Worm (Caenorhabditis elegans) whole organism, midembryonic: ENCODE data around the gene sas-5.
A peak's percentile ranks its signal among the peaks of the same experiment; 100 is the strongest.

Source experiments
- T22C8.4 ChIP-seq: fragments of 200-800 bp; sonication (Bioruptor generic); IDR thresholded peaks from 2 replicates; pipeline ENCODE4 v1.3.6; 2022; ENCODE audit warnings: missing genetic modification characterization, missing compliant biosample characterization
- cog-1 ChIP-seq: sonication (generic microtip); optimal IDR thresholded peaks from 2 replicates; lab custom pipeline; 2016; ENCODE audit warnings: missing genetic modification characterization, missing compliant biosample characterization
- flt-1 ChIP-seq: fragments of 200-800 bp; sonication (Bioruptor generic); IDR thresholded peaks from 2 replicates; pipeline ENCODE4 v1.3.6; 2022; ENCODE audit warnings: missing genetic modification characterization, missing compliant biosample characterization
- klf-2 ChIP-seq: fragments of 200-800 bp; sonication (Bioruptor generic); conservative IDR thresholded peaks from 2 replicates; pipeline ENCODE4 v1.3.6; 2022; ENCODE audit warnings: missing genetic modification reagents, missing genetic modification characterization, missing compliant biosample characterization
- med-1 ChIP-seq: sonication (generic microtip); optimal IDR thresholded peaks from 2 replicates; lab custom pipeline; 2017; ENCODE audit warnings: missing genetic modification characterization, mild to moderate bottlenecking, missing compliant biosample characterization, antibody characterized with exemption, missing genetic modification reagents; ENCODE audit not compliant: insufficient read depth
- ref-1 ChIP-seq: fragments of 200-800 bp; sonication (Bioruptor generic); conservative IDR thresholded peaks from 2 replicates; pipeline ENCODE4 v1.3.6; 2022; ENCODE audit warnings: missing genetic modification reagents, missing genetic modification characterization, missing compliant biosample characterization
- tab-1 ChIP-seq: fragments of 200-800 bp; sonication (Bioruptor generic); IDR thresholded peaks from 2 replicates; pipeline ENCODE4 v1.3.6; 2022; ENCODE audit warnings: missing genetic modification characterization, missing compliant biosample characterization
- ztf-23 ChIP-seq: fragments of 200-800 bp; sonication (Bioruptor generic); IDR thresholded peaks from 2 replicates; pipeline ENCODE4 v1.3.6; 2022; ENCODE audit warnings: missing genetic modification reagents, missing genetic modification characterization, missing compliant biosample characterization
- ztf-29 ChIP-seq: fragments of 200-800 bp; sonication (Bioruptor generic); IDR thresholded peaks from 2 replicates; pipeline ENCODE4 v1.3.6; 2022; ENCODE audit warnings: missing genetic modification reagents, missing genetic modification characterization, missing compliant biosample characterization

sas-5 gene

DNA sequence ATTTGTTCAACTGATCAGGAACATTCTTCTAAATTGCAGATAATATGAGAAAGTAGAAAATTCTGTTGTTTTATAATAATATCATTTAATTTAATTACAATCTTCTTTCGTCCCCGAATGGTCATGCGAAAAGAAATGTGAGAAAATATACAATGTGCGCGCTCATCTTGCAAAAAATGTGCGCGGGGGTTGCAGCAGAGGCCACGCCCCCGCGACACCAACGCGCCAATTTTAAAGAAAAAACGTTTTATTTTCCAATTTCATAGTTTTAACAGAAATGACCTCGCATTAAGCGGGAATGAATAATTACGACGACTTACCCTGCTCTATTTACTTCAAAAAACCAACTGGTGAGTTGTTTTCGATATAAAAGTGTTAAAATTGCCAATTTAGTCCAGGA is at the start of gene sas-5:
sas-5 (plus strand) TSS at position 257 of the 400 bp plus-strand sequence.
- peak; percentile 45 for TF ChIP-seq cog-1 (tag; lab: Kevin White, UChicago)
- TF ChIP-seq klf-2 (GFP tag; lab: Robert Waterston, UW) = peak; percentile 85
- peak; percentile 92 for TF ChIP-seq flt-1 (GFP tag; lab: Robert Waterston, UW)
- TF ChIP-seq tab-1 (GFP tag; lab: Robert Waterston, UW) = peak; percentile 86
- peak; percentile 92 for TF ChIP-seq med-1 (GFP tag; lab: Kevin White, UChicago)
- TF ChIP-seq T22C8.4 = peak; percentile 58; the same call in 1 of the 2 replicates
- TF ChIP-seq ztf-29 (GFP tag; lab: Robert Waterston, UW) = peak; percentile 60
- TF ChIP-seq ztf-23 (GFP tag; lab: Robert Waterston, UW) = peak; percentile 91
- TF ChIP-seq ref-1 (GFP tag; lab: Robert Waterston, UW) = peak; percentile 53; the same call in 1 of the 2 replicates

DNA sequence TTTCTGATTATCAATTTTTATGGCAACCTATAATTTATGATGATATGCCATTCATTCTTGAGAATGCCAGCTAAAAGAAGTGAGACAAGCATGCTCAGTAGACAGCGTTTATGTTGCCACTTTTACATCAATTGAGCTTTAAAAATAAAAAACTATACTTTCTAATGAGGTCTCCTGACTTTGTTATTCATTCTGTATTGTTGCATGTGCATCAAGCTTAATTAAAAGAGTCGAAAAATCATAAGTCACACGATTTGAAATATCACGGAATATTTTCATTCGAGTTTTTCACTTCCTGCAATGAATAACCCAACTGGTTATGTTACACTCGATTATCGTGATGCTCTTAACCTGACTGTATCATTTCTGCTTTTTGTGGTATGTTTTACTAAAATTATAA is 47.9 kb upstream of the sas-5 start, which contains the start of gene srx-86:
srx-86 (plus strand) TSS at position 301 of the 400 bp plus-strand sequence.
- TF ChIP-seq klf-2 (GFP tag; lab: Robert Waterston, UW) (no peak), ztf-23 (GFP tag; lab: Robert Waterston, UW) (no peak), flt-1 (GFP tag; lab: Robert Waterston, UW) (no peak), T22C8.4 (no peak), ztf-29 (GFP tag; lab: Robert Waterston, UW) (no peak), cog-1 (tag; lab: Kevin White, UChicago) (no peak), tab-1 (GFP tag; lab: Robert Waterston, UW) (no peak)

DNA sequence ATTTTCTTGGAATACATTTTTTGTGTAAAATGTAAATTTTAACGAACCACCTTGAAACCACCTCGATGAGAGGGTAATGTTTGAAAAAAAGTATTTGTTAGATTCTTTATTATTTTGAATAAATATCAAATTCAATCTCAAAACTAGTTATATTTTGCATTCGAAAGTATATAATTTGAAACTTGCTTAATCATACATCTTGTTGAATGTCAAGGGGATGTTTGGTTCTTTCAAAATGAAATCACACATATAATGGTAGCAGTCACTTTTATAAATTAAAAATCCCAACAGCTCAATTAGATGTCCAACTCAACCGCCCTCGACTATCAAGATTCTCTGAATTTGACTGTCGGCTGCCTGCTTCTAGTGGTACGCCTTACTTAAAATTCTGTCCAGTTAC is 46.0 kb upstream of the sas-5 start, which contains the start of gene srx-87:
srx-87 (plus strand) TSS at position 301 of the 400 bp plus-strand sequence.
- TF ChIP-seq flt-1 (GFP tag; lab: Robert Waterston, UW) (no peak), ztf-29 (GFP tag; lab: Robert Waterston, UW) (no peak), tab-1 (GFP tag; lab: Robert Waterston, UW) (no peak), med-1 (GFP tag; lab: Kevin White, UChicago) (no peak), T22C8.4 (no peak), klf-2 (GFP tag; lab: Robert Waterston, UW) (no peak), ztf-23 (GFP tag; lab: Robert Waterston, UW) (no peak), ref-1 (GFP tag; lab: Robert Waterston, UW) (no peak), cog-1 (tag; lab: Kevin White, UChicago) (no peak)

DNA sequence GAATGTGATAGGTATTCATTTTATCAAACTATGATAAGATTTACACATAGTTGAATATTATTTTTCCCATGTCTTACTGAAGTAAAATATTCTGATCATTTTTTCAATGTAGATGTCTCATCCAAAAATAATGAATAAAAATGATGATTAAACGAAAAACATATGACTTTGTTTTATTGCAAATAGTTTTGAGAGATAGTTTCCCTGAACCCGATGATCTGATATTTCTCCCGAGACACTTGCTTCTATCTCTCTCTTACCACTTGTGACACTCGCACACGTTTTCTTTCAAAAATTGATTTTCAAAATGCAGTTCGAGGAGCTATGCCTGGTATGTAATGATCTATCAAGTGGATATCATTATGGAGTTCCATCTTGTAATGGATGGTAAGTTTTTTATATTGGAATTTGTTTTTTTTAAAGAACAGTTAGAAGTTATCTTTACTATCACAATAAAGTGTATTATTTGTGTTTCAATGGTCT is 40.3 kb upstream of the sas-5 start, which contains the start of the genes nhr-101 and pms-2:
nhr-101 (plus strand) TSS at position 308 of the 483 bp plus-strand sequence.
pms-2 (minus strand) TSS at position 433 of the 483 bp plus-strand sequence.
- TF ChIP-seq ref-1 (GFP tag; lab: Robert Waterston, UW) (no peak), klf-2 (GFP tag; lab: Robert Waterston, UW) (no peak), tab-1 (GFP tag; lab: Robert Waterston, UW) (no peak), ztf-23 (GFP tag; lab: Robert Waterston, UW) (no peak), T22C8.4 (no peak), ztf-29 (GFP tag; lab: Robert Waterston, UW) (no peak), flt-1 (GFP tag; lab: Robert Waterston, UW) (no peak), cog-1 (tag; lab: Kevin White, UChicago) (no peak), med-1 (GFP tag; lab: Kevin White, UChicago) (no peak)

DNA sequence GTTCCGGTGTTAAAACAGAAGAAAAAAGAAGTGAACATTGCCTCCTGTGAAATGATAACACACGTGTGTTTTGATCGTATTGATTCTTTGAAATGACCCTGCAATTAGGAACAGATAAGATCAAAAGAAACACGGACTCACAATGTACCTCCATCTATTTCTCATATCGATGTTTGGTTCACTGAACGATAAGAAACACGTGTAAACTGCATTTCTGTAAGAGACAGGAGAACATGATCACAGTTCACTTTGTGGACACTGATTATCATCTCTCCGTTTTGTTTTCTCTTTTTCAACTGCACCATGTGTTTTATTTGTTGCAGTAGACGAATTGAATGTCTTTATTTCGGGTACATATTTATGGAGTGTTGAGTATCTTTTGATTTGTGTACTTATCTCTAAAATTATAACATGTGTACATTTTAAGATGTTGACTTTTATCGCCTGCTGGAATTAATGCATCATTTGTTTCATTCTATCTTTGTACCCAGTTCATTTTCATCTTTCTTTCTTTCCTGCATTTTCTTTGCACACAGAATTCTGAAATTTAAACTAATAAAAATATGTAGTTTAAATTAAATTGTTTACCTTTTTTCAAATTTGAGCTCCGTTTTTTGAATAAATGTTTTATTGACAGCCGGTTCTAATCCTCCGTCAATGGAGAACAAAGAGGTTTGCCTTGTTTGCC is 37.6 kb upstream of the sas-5 start, which contains the start of the genes H12C20.7 and nhr-68:
H12C20.7 (minus strand) TSS at position 188 of the 688 bp plus-strand sequence.
nhr-68 (plus strand) TSS at position 638 of the 688 bp plus-strand sequence.
- no peak for TF ChIP-seq klf-2 (GFP tag; lab: Robert Waterston, UW)
- no peak for TF ChIP-seq ztf-23 (GFP tag; lab: Robert Waterston, UW)

DNA sequence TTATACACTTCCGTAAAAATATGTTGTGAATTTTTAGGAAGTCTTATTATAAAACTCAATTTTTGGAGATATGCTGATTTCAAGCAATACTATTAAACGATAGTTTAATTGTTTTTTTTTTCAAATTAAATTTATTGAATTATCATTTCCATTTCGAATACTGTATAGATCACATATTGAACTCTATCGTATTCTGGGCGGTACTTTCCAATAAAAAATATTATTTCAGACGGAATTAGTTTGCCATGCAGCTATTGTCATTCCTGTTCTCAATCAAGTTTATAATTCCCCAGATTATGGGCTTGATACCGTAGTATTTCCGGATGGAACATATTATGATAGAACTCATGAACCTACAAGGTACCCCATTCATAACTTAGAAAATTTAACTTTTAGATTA is 36.0 kb upstream of the sas-5 start:
- no peak for TF ChIP-seq T22C8.4
- no peak for TF ChIP-seq ztf-29 (GFP tag; lab: Robert Waterston, UW)
- TF ChIP-seq tab-1 (GFP tag; lab: Robert Waterston, UW) = no peak
- TF ChIP-seq klf-2 (GFP tag; lab: Robert Waterston, UW) = no peak
- no peak for TF ChIP-seq med-1 (GFP tag; lab: Kevin White, UChicago)
- no peak for TF ChIP-seq flt-1 (GFP tag; lab: Robert Waterston, UW)
- TF ChIP-seq ref-1 (GFP tag; lab: Robert Waterston, UW) = no peak
- no peak for TF ChIP-seq cog-1 (tag; lab: Kevin White, UChicago)
- no peak for TF ChIP-seq ztf-23 (GFP tag; lab: Robert Waterston, UW)

DNA sequence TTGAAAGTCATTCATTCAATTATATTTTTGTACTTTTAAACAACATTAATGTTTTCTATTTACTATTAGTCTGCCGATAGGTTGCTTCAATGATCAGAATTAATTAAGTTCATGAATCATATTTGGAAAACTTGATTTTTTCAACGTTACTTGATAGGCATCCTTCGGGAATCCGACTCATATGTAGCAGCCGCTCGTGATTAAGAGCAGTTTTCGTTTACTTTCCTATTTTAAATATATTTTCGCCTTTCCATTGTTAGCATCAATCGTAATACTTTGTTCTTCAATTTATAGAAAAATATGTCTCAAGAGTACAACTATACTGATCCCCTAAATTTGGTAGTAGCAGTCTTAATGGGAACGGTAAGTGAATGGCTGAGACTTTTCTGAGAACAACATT is 29.7 kb upstream of the sas-5 start, which contains the start of gene srx-90:
srx-90 (plus strand) TSS at position 301 of the 400 bp plus-strand sequence.
- no peak for TF ChIP-seq flt-1 (GFP tag; lab: Robert Waterston, UW)
- no peak for TF ChIP-seq ref-1 (GFP tag; lab: Robert Waterston, UW)
- no peak for TF ChIP-seq med-1 (GFP tag; lab: Kevin White, UChicago)
- no peak for TF ChIP-seq ztf-23 (GFP tag; lab: Robert Waterston, UW)
- TF ChIP-seq ztf-29 (GFP tag; lab: Robert Waterston, UW) = no peak
- no peak for TF ChIP-seq klf-2 (GFP tag; lab: Robert Waterston, UW)
- TF ChIP-seq tab-1 (GFP tag; lab: Robert Waterston, UW) = no peak
- no peak for TF ChIP-seq T22C8.4
- TF ChIP-seq cog-1 (tag; lab: Kevin White, UChicago) = no peak

DNA sequence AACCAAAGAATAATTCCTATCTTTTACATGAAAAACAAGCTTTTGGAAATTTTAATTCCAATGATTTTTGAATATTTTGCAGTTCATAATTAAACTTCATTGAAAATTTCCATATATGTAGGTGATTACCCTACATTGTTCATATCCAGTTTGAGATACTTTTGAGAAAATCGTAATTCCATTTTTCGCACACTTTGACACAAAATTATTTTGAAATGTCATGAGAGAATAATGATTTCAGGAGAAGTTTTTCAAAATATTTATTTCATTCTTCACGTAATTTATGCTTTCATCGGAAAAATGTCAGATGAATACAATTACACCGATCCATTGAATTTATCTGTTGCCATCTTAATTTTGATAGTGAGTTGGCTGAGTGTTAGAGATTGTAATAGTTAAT is 27.3 kb upstream of the sas-5 start, which contains the start of gene srx-88:
srx-88 (plus strand) TSS at position 301 of the 400 bp plus-strand sequence.
- TF ChIP-seq klf-2 (GFP tag; lab: Robert Waterston, UW) (no peak), T22C8.4 (no peak), med-1 (GFP tag; lab: Kevin White, UChicago) (no peak)

DNA sequence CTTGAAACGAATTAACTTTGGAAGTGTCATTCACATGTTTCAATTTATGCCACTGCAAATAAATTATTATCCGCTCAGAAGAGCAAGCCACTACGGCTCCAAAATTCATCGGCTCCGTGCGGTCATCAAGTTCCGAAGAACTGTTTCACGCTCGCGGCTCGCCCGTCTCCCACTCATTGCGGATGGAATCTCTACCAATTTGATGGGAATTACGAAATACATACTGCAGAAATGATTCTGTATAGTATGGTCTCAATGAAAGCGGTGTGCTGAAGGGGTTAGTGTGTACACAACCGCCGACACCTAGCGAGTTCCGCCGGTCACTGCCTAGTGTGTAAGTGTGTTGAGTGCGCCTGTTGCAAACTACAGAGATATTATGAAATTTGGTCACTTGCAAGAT is 25.4 kb upstream of the sas-5 start:
- TF ChIP-seq ztf-29 (GFP tag; lab: Robert Waterston, UW) (no peak), tab-1 (GFP tag; lab: Robert Waterston, UW) (no peak), ref-1 (GFP tag; lab: Robert Waterston, UW) (no peak), flt-1 (GFP tag; lab: Robert Waterston, UW) (no peak), med-1 (GFP tag; lab: Kevin White, UChicago) (no peak), ztf-23 (GFP tag; lab: Robert Waterston, UW) (no peak), klf-2 (GFP tag; lab: Robert Waterston, UW) (no peak), T22C8.4 (no peak), cog-1 (tag; lab: Kevin White, UChicago) (no peak)
